Fruit fly (Drosophila melanogaster): ENCODE measurements around the gene Peritrophin-15a.

Gene Peritrophin-15a

DNA sequence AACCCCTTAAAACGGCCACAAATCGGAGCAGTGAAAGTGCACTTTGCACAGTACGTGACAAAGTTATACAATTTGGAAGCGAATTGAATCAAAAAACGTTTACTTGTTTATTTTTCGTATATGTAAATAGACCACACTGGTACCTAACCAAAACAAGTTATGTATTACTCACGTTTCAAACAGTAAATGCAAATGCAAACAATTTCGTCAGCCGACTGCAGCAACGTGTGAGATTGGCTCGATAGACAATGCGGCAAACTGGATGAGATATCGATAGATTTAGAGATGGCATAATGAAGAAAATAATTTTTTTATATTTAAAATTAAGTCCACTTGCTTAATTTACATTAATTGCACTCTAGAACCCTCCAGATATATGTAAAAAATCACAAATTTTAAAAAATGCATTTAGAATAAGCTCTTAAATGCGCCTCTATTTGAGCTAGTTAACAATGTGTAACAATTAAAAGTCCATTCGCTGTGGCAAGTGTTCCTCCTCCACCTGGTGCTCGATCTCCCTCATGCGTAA is 14.3 kb downstream of the Peritrophin-15a start, which contains the start of gene AlaRS (continued):
- peak; percentile 64 for TF ChIP-seq Blimp-1 (GFP tag; optimal IDR thresholded peaks at IDR 0.05)
- TF ChIP-seq esn (GFP tag; optimal IDR thresholded peaks at IDR 0.05) = peak; percentile 63
- no peak for TF ChIP-seq CG6276 (GFP tag; optimal IDR thresholded peaks at IDR 0.05)
- TF ChIP-seq CG31627 (GFP tag; optimal IDR thresholded peaks at IDR 0.05) = peak; percentile 19
- peak; percentile 71 for TF ChIP-seq vri (GFP tag; optimal IDR thresholded peaks at IDR 0.05)
- no peak for TF ChIP-seq CG4318 (GFP tag; optimal IDR thresholded peaks at IDR 0.05)
- peak; percentile 39 for TF ChIP-seq CG15336 (GFP tag; IDR thresholded peaks at IDR 0.05)
- TF ChIP-seq Hr4 (GFP tag; optimal IDR thresholded peaks at IDR 0.05) = peak; percentile 48
- peak; percentile 16 for TF ChIP-seq CG6792 (GFP tag; optimal IDR thresholded peaks at IDR 0.05)
- TF ChIP-seq Eip93F (GFP tag; optimal IDR thresholded peaks at IDR 0.05) = peak; percentile 9
- peak; percentile 38 for TF ChIP-seq lz (GFP tag; optimal IDR thresholded peaks at IDR 0.05)
- TF ChIP-seq CG10631 (GFP tag; optimal IDR thresholded peaks at IDR 0.05) = peak; percentile 32
- TF ChIP-seq topi (GFP tag; optimal IDR thresholded peaks at IDR 0.05) = peak; percentile 44
- peak; percentile 37 for TF ChIP-seq acj6 (GFP tag; optimal IDR thresholded peaks at IDR 0.05)
- peak; percentile 8 for TF ChIP-seq CG3032 (tag; optimal IDR thresholded peaks at IDR 0.05)
- peak; percentile 52 for TF ChIP-seq Met (GFP tag; optimal IDR thresholded peaks at IDR 0.05)
- TF ChIP-seq CG3919 (GFP tag; optimal IDR thresholded peaks at IDR 0.05) = peak; percentile 48
- peak; percentile 79 for TF ChIP-seq Eip78C (GFP tag)
- no peak for TF ChIP-seq CG11294 (GFP tag; IDR thresholded peaks at IDR 0.05)
- peak; percentile 38 for TF ChIP-seq Eip75B (GFP tag; optimal IDR thresholded peaks at IDR 0.05)
- no peak for TF ChIP-seq spab (GFP tag; optimal IDR thresholded peaks at IDR 0.05)
- TF ChIP-seq CG11902 (GFP tag; optimal IDR thresholded peaks at IDR 0.05) = no peak

DNA sequence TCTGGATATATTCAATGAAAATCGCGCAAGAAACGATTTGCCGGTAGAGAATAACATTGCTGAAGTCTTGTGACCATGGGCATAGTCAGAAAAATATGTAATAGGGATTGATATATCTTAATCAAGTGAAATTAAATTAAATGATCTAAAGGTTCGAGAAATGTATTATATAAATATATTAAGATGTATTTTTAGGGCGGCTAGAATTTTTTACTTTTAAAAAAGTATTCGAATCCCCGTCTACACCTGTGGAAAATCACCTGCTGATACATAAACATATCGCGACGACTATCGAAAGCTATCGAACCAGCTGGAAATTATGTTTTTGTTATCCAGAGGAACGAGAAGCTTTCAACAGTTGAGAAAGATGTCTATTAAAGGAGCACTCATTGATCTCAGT is 19.2 kb downstream of the Peritrophin-15a start, which contains the start of the genes CG13390 and CG17294:
CG13390 (minus strand) TSS at position 81 of the 400 bp plus-strand sequence.
CG17294 (plus strand) TSS at position 319 of the 400 bp plus-strand sequence.
- peak; percentile 98 for TF ChIP-seq fd59A (GFP tag; optimal IDR thresholded peaks at IDR 0.05)
- peak; percentile 99 for TF ChIP-seq CG6854 (GFP tag; optimal IDR thresholded peaks at IDR 0.05)
- TF ChIP-seq CG8319 (GFP tag; optimal IDR thresholded peaks at IDR 0.05) = peak; percentile 99
- TF ChIP-seq CG3032 (tag; optimal IDR thresholded peaks at IDR 0.05) = peak; percentile 100
- TF ChIP-seq Ets96B (tag; optimal IDR thresholded peaks at IDR 0.05) = peak; percentile 99
- peak; percentile 98 for TF ChIP-seq Sox15 (GFP tag; optimal IDR thresholded peaks at IDR 0.05)
- peak; percentile 98 for TF ChIP-seq Blimp-1 (GFP tag; optimal IDR thresholded peaks at IDR 0.05)
- TF ChIP-seq Hr4 (GFP tag; optimal IDR thresholded peaks at IDR 0.05) = peak; percentile 99
- peak; percentile 100 for TF ChIP-seq CG3919 (GFP tag; optimal IDR thresholded peaks at IDR 0.05)
- peak; percentile 97 for TF ChIP-seq Hr39 (GFP tag; optimal IDR thresholded peaks at IDR 0.05)
- TF ChIP-seq esn (GFP tag; optimal IDR thresholded peaks at IDR 0.05) = peak; percentile 99
- peak; percentile 100 for TF ChIP-seq CG10631 (GFP tag; optimal IDR thresholded peaks at IDR 0.05)
- peak; percentile 99 for TF ChIP-seq CG9139 (GFP tag; optimal IDR thresholded peaks at IDR 0.05)
- TF ChIP-seq salr (GFP tag; optimal IDR thresholded peaks at IDR 0.05) = peak; percentile 97 to 99
- peak; percentile 100 for TF ChIP-seq Eip78C (GFP tag)
- peak; percentile 98 for TF ChIP-seq Sox14 (GFP tag; optimal IDR thresholded peaks at IDR 0.05)
- peak; percentile 99 to 100 for TF ChIP-seq ss (GFP tag; optimal IDR thresholded peaks at IDR 0.05)
- TF ChIP-seq svp (GFP tag) = peak; percentile 100
- peak; percentile 100 for TF ChIP-seq CG8632 (GFP tag; optimal IDR thresholded peaks at IDR 0.05)
- peak; percentile 99 for TF ChIP-seq CG32006 (GFP tag; optimal IDR thresholded peaks at IDR 0.05)
- TF ChIP-seq topi (GFP tag; optimal IDR thresholded peaks at IDR 0.05) = peak; percentile 99
- TF ChIP-seq Ets21C (GFP tag; optimal IDR thresholded peaks at IDR 0.05) = peak; percentile 96
- peak; percentile 99 for TF ChIP-seq cyc (GFP tag; optimal IDR thresholded peaks at IDR 0.05)
- TF ChIP-seq CG8119 (GFP tag; IDR thresholded peaks at IDR 0.05) = peak; percentile 100
- TF ChIP-seq pdm3 (GFP tag; optimal IDR thresholded peaks at IDR 0.05) = peak; percentile 99
- TF ChIP-seq CG31627 (GFP tag; optimal IDR thresholded peaks at IDR 0.05) = peak; percentile 98
- peak; percentile 98 for TF ChIP-seq CG4318 (GFP tag; optimal IDR thresholded peaks at IDR 0.05)
- TF ChIP-seq CG11762 (GFP tag; optimal IDR thresholded peaks at IDR 0.05; ENCODE audit: insufficient read depth) = peak; percentile 99
- TF ChIP-seq CG11902 (GFP tag; optimal IDR thresholded peaks at IDR 0.05) = peak; percentile 99
- TF ChIP-seq dsx (GFP tag; optimal IDR thresholded peaks at IDR 0.05; ENCODE audit: poor library complexity, severe bottlenecking) = peak; percentile 99
- peak; percentile 99 for TF ChIP-seq CG6792 (GFP tag; optimal IDR thresholded peaks at IDR 0.05)
- TF ChIP-seq acj6 (GFP tag; optimal IDR thresholded peaks at IDR 0.05) = peak; percentile 100
- TF ChIP-seq CG6163 (GFP tag; IDR thresholded peaks at IDR 0.05) = peak; percentile 100
- peak; percentile 95 for TF ChIP-seq fkh (GFP tag; optimal IDR thresholded peaks at IDR 0.05)
- TF ChIP-seq eg (GFP tag; IDR thresholded peaks at IDR 0.05) = peak; percentile 100
- peak; percentile 98 for TF ChIP-seq CG16779 (tag; optimal IDR thresholded peaks at IDR 0.05)
- peak; percentile 100 for TF ChIP-seq CG15336 (GFP tag; IDR thresholded peaks at IDR 0.05)
- peak; percentile 99 for TF ChIP-seq Eip75B (GFP tag; optimal IDR thresholded peaks at IDR 0.05)
- peak; percentile 99 for TF ChIP-seq Smox (GFP tag; optimal IDR thresholded peaks at IDR 0.05)
- TF ChIP-seq CG34406 (GFP tag; optimal IDR thresholded peaks at IDR 0.05) = peak; percentile 99

All from whole organism, prepupa.